Worm (Caenorhabditis elegans) whole organism, L3 larva: ENCODE results near the gene str-20.
A peak's percentile ranks its signal among the peaks of the same experiment; 100 is the strongest.

Experiments used
- R02D3.7 ChIP-seq: fragments of 150-350 bp; optimal IDR thresholded peaks from 2 replicates; lab custom pipeline; 2014; ENCODE audit warnings: missing biosample characterization, missing genetic modification characterization
- ZK546.5 ChIP-seq: sonication (generic microtip); optimal IDR thresholded peaks from 2 replicates; lab custom pipeline; 2017; ENCODE audit warnings: missing biosample characterization, missing genetic modification characterization
- aly-2 ChIP-seq: fragments of 150-350 bp; optimal IDR thresholded peaks from 2 replicates; lab custom pipeline; 2014; ENCODE audit warnings: missing biosample characterization, missing genetic modification characterization
- ama-1 ChIP-seq: fragments of 150-350 bp; optimal IDR thresholded peaks from 2 replicates; lab custom pipeline; 2018
- ceh-16 ChIP-seq: sonication (generic microtip); optimal IDR thresholded peaks from 2 replicates; lab custom pipeline; 2017; ENCODE audit warnings: missing biosample characterization, missing genetic modification characterization
- ceh-28 ChIP-seq: fragments of 150-350 bp; optimal IDR thresholded peaks from 2 replicates; lab custom pipeline; 2014; ENCODE audit warnings: missing biosample characterization, missing genetic modification reagents, missing genetic modification characterization
- ceh-82 ChIP-seq: fragments of 150-350 bp; optimal IDR thresholded peaks from 2 replicates; lab custom pipeline; 2014; ENCODE audit warnings: missing biosample characterization, missing genetic modification characterization
- ceh-9 ChIP-seq: sonication (generic microtip); optimal IDR thresholded peaks from 2 replicates; lab custom pipeline; 2018; ENCODE audit warnings: missing biosample characterization, missing genetic modification characterization
- daf-12 ChIP-seq: fragments of 150-350 bp; optimal IDR thresholded peaks from 2 replicates; lab custom pipeline; 2014; ENCODE audit warnings: missing biosample characterization, missing genetic modification reagents, missing genetic modification characterization
- egl-27 ChIP-seq: sonication (generic microtip); optimal IDR thresholded peaks from 4 replicates; lab custom pipeline; 2017; ENCODE audit warnings: missing biosample characterization, missing genetic modification reagents, missing genetic modification characterization
- egl-5 ChIP-seq: fragments of 150-350 bp; optimal IDR thresholded peaks from 2 replicates; lab custom pipeline; 2017; ENCODE audit warnings: missing biosample characterization, missing genetic modification reagents, missing genetic modification characterization, inconsistent platforms
- elt-1 ChIP-seq: fragments of 150-350 bp; optimal IDR thresholded peaks from 2 replicates; lab custom pipeline; 2014; ENCODE audit warnings: missing biosample characterization, missing genetic modification characterization
- elt-2 ChIP-seq: sonication (generic microtip); optimal IDR thresholded peaks from 2 replicates; lab custom pipeline; 2016; ENCODE audit warnings: missing genetic modification reagents, mild to moderate bottlenecking, missing genetic modification characterization, missing compliant biosample characterization
- elt-3 ChIP-seq, 3 experiments: fragments of 150-350 bp in 1 of 3; sonication (generic microtip) in 2 of 3; optimal IDR thresholded peaks; 2 replicates in 2 of 3; 4 replicates in 1 of 3; lab custom pipeline; 2014 to 2017; ENCODE audit warnings: missing biosample characterization in 3 of 3, missing genetic modification characterization in 3 of 3
- eor-1 ChIP-seq, 2 experiments: fragments of 150-350 bp; optimal IDR thresholded peaks; 2 replicates each; lab custom pipeline; 2014 to 2018; ENCODE audit warnings: missing biosample characterization in 2 of 2, missing genetic modification characterization in 2 of 2
- fkh-10 ChIP-seq: sonication (generic microtip); optimal IDR thresholded peaks from 2 replicates; lab custom pipeline; 2017; ENCODE audit warnings: missing biosample characterization, missing genetic modification reagents, missing genetic modification characterization
- fkh-2 ChIP-seq: fragments of 150-350 bp; optimal IDR thresholded peaks from 2 replicates; lab custom pipeline; 2014; ENCODE audit warnings: missing biosample characterization, missing genetic modification reagents, missing genetic modification characterization
- fos-1 ChIP-seq: fragments of 150-350 bp; optimal IDR thresholded peaks from 2 replicates; lab custom pipeline; 2014; ENCODE audit warnings: missing biosample characterization, missing genetic modification characterization
- hmg-11 ChIP-seq: sonication (generic microtip); optimal IDR thresholded peaks from 2 replicates; lab custom pipeline; 2016; ENCODE audit warnings: missing genetic modification characterization, missing compliant biosample characterization
- jun-1 ChIP-seq: fragments of 150-350 bp; optimal IDR thresholded peaks from 2 replicates; lab custom pipeline; 2014; ENCODE audit warnings: missing biosample characterization, missing genetic modification reagents, missing genetic modification characterization
- lin-15B ChIP-seq: fragments of 150-350 bp; optimal IDR thresholded peaks from 2 replicates; lab custom pipeline; 2014; ENCODE audit warnings: missing biosample characterization, missing genetic modification characterization
- lin-39 ChIP-seq: fragments of 150-350 bp; optimal IDR thresholded peaks from 2 replicates; lab custom pipeline; 2018; ENCODE audit warnings: missing biosample characterization, missing genetic modification reagents, missing genetic modification characterization
- lsy-12 ChIP-seq: sonication (generic microtip); optimal IDR thresholded peaks from 2 replicates; lab custom pipeline; 2016; ENCODE audit warnings: mild to moderate bottlenecking, missing genetic modification characterization, missing compliant biosample characterization
- mdl-1 ChIP-seq: fragments of 150-350 bp; optimal IDR thresholded peaks from 2 replicates; lab custom pipeline; 2014; ENCODE audit warnings: missing biosample characterization, missing genetic modification characterization
- mml-1 ChIP-seq: fragments of 150-350 bp; sonication (generic microtip); optimal IDR thresholded peaks from 3 replicates; lab custom pipeline; 2014; ENCODE audit warnings: missing biosample characterization, missing genetic modification characterization
- nfya-1 ChIP-seq: sonication (generic microtip); optimal IDR thresholded peaks from 2 replicates; lab custom pipeline; 2017; ENCODE audit warnings: missing genetic modification characterization, mild to moderate bottlenecking, missing compliant biosample characterization, antibody characterized with exemption, moderate library complexity; ENCODE audit not compliant: insufficient read depth
- nhr-11 ChIP-seq: fragments of 150-350 bp; optimal IDR thresholded peaks from 2 replicates; lab custom pipeline; 2014; ENCODE audit warnings: missing biosample characterization, missing genetic modification characterization
- nhr-12 ChIP-seq: fragments of 150-350 bp; optimal IDR thresholded peaks from 2 replicates; lab custom pipeline; 2014; ENCODE audit warnings: missing biosample characterization, missing genetic modification characterization
- nhr-23 ChIP-seq: fragments of 150-350 bp; optimal IDR thresholded peaks from 2 replicates; lab custom pipeline; 2014; ENCODE audit warnings: missing biosample characterization, missing genetic modification reagents, missing genetic modification characterization
- nhr-237 ChIP-seq: fragments of 150-350 bp; optimal IDR thresholded peaks from 2 replicates; lab custom pipeline; 2014; ENCODE audit warnings: missing biosample characterization, missing genetic modification characterization
- nhr-25 ChIP-seq: sonication (generic microtip); optimal IDR thresholded peaks from 2 replicates; lab custom pipeline; 2017; ENCODE audit warnings: missing biosample characterization, missing genetic modification characterization
- nhr-28 ChIP-seq: fragments of 150-350 bp; optimal IDR thresholded peaks from 2 replicates; lab custom pipeline; 2014; ENCODE audit warnings: missing biosample characterization, missing genetic modification characterization
- nhr-43 ChIP-seq: sonication (generic microtip); optimal IDR thresholded peaks from 2 replicates; lab custom pipeline; 2016; ENCODE audit warnings: mild to moderate bottlenecking, missing genetic modification characterization, missing compliant biosample characterization; ENCODE audit not compliant: poor library complexity, severe bottlenecking
- nhr-67 ChIP-seq: fragments of 150-350 bp; optimal IDR thresholded peaks from 2 replicates; lab custom pipeline; 2014; ENCODE audit warnings: missing biosample characterization, missing genetic modification characterization
- nhr-76 ChIP-seq: fragments of 150-350 bp; sonication (generic microtip); optimal IDR thresholded peaks from 5 replicates; lab custom pipeline; 2014; ENCODE audit warnings: missing biosample characterization, missing genetic modification characterization
- nhr-77 ChIP-seq: fragments of 150-350 bp; optimal IDR thresholded peaks from 2 replicates; lab custom pipeline; 2014; ENCODE audit warnings: missing biosample characterization, missing genetic modification characterization
- pha-4 ChIP-seq: fragments of 150-350 bp; optimal IDR thresholded peaks from 2 replicates; lab custom pipeline; 2014; ENCODE audit warnings: missing biosample characterization, missing genetic modification reagents, missing genetic modification characterization
- pqm-1 ChIP-seq: fragments of 150-350 bp; optimal IDR thresholded peaks from 2 replicates; lab custom pipeline; 2017; ENCODE audit warnings: missing biosample characterization, missing genetic modification characterization, inconsistent platforms
- sea-2 ChIP-seq: fragments of 150-350 bp; sonication (generic microtip); optimal IDR thresholded peaks from 4 replicates; lab custom pipeline; 2014; ENCODE audit warnings: missing biosample characterization, missing genetic modification reagents, missing genetic modification characterization
- skn-1 ChIP-seq: fragments of 150-350 bp; optimal IDR thresholded peaks from 2 replicates; lab custom pipeline; 2014; ENCODE audit warnings: missing biosample characterization, missing genetic modification characterization
- snpc-4 ChIP-seq: fragments of 150-350 bp; optimal IDR thresholded peaks from 2 replicates; lab custom pipeline; 2014; ENCODE audit warnings: missing biosample characterization, missing genetic modification characterization
- tbx-2 ChIP-seq: sonication (generic microtip); optimal IDR thresholded peaks from 2 replicates; lab custom pipeline; 2016; ENCODE audit warnings: mild to moderate bottlenecking, missing genetic modification characterization, missing compliant biosample characterization
- unc-39 ChIP-seq: sonication (generic microtip); optimal IDR thresholded peaks from 4 replicates; lab custom pipeline; 2017; ENCODE audit warnings: missing biosample characterization, missing genetic modification characterization
- unc-62 ChIP-seq: fragments of 150-350 bp; sonication (generic microtip); optimal IDR thresholded peaks from 4 replicates; lab custom pipeline; 2014; ENCODE audit warnings: missing biosample characterization, missing genetic modification reagents, missing genetic modification characterization
- zag-1 ChIP-seq: fragments of 150-350 bp; optimal IDR thresholded peaks from 2 replicates; lab custom pipeline; 2014; ENCODE audit warnings: missing biosample characterization, missing genetic modification characterization
- ztf-11 ChIP-seq: fragments of 150-350 bp; optimal IDR thresholded peaks from 2 replicates; lab custom pipeline; 2014; ENCODE audit warnings: missing biosample characterization, missing genetic modification characterization
- ztf-4 ChIP-seq: fragments of 150-350 bp; optimal IDR thresholded peaks from 2 replicates; lab custom pipeline; 2014; ENCODE audit warnings: missing biosample characterization, missing genetic modification characterization

The str-20 gene

ce11 chrV:719731-720130 lies 36.5 kb upstream of the str-20 start, which contains the start of gene srbc-40:
TSS of gene srbc-40 (minus strand) at chrV:719831.
- TF ChIP-seq ztf-4 (tag; lab: Kevin White, UChicago) (no peak), nhr-43 (no peak), aly-2 (no peak), tbx-2 (tag; lab: Kevin White, UChicago) (no peak), egl-27 (tag; lab: Kevin White, UChicago) (no peak), nhr-23 (tag; lab: Kevin White, UChicago) (no peak), mdl-1 (tag; lab: Kevin White, UChicago) (no peak)

ce11 chrV:722889-723288 lies 33.4 kb upstream of the str-20 start:
- TF ChIP-seq nhr-28 (tag; lab: Kevin White, UChicago) (no peak), R02D3.7 (tag; lab: Kevin White, UChicago) (no peak), fkh-2 (tag; lab: Kevin White, UChicago) (no peak), fos-1 (no peak), zag-1 (tag; lab: Kevin White, UChicago) (no peak), elt-2 (tag; lab: Kevin White, UChicago) (no peak), ceh-82 (tag; lab: Kevin White, UChicago) (no peak), nhr-43 (no peak), pha-4 (tag; lab: Kevin White, UChicago) (no peak), nhr-23 (tag; lab: Kevin White, UChicago) (no peak)

- TF ChIP-seq nhr-43 (peak; percentile 97), nhr-77 (tag; lab: Kevin White, UChicago) (peak; percentile 51), nhr-237 (tag; lab: Kevin White, UChicago) (no peak), nhr-67 (tag; lab: Kevin White, UChicago) (peak; percentile 14), lsy-12 (tag; lab: Kevin White, UChicago) (peak; percentile 49), elt-2 (tag; lab: Kevin White, UChicago) (peak; percentile 76), mml-1 (tag; lab: Kevin White, UChicago) (no peak), skn-1 (tag; lab: Kevin White, UChicago) (peak; percentile 94), elt-3 (tag; optimal IDR thresholded peaks at IDR 0.05; lab: Kevin White, UChicago) (peak in 1 of 3 experiments; percentile 4), pha-4 (tag; lab: Kevin White, UChicago) (peak; percentile 55), aly-2 (peak; percentile 93), nhr-12 (tag; lab: Kevin White, UChicago) (no peak), fkh-2 (tag; lab: Kevin White, UChicago) (no peak), ama-1 (lab: Kevin White, UChicago) (peak; percentile 99), zag-1 (tag; lab: Kevin White, UChicago) (no peak), lin-39 (tag; lab: Kevin White, UChicago) (peak; percentile 37), nhr-23 (tag; lab: Kevin White, UChicago) (peak; percentile 78), ztf-11 (tag; lab: Kevin White, UChicago) (no peak), nhr-11 (tag; lab: Kevin White, UChicago) (peak; percentile 2), nhr-25 (tag; lab: Kevin White, UChicago) (peak; percentile 3), mdl-1 (tag; lab: Kevin White, UChicago) (no peak), fkh-10 (GFP tag; lab: Kevin White, UChicago) (no peak), hmg-11 (tag; lab: Kevin White, UChicago) (no peak), egl-5 (tag; lab: Kevin White, UChicago) (no peak), fos-1 (no peak), nhr-28 (tag; lab: Kevin White, UChicago) (peak; percentile 36), nhr-76 (peak; percentile 43), ceh-9 (tag; lab: Kevin White, UChicago) (no peak), unc-39 (tag; lab: Kevin White, UChicago) (no peak), tbx-2 (tag; lab: Kevin White, UChicago) (peak; percentile 85), snpc-4 (tag; lab: Kevin White, UChicago) (no peak), ztf-4 (tag; lab: Kevin White, UChicago) (peak; percentile 66), nfya-1 (peak; percentile 68), ceh-28 (tag; lab: Kevin White, UChicago) (no peak), lin-15B (no peak), jun-1 (tag; lab: Kevin White, UChicago) (peak; percentile 59), unc-62 (GFP tag; lab: Kevin White, UChicago) (no peak), daf-12 (no peak), egl-27 (tag; lab: Kevin White, UChicago) (no peak), ZK546.5 (tag; lab: Kevin White, UChicago) (no peak), ceh-16 (tag; lab: Kevin White, UChicago) (no peak), pqm-1 (tag; lab: Kevin White, UChicago) (peak; percentile 94), eor-1 (tag; optimal IDR thresholded peaks at IDR 0.05; lab: Kevin White, UChicago) (no peak), elt-1 (tag; lab: Kevin White, UChicago) (no peak), ceh-82 (tag; lab: Kevin White, UChicago) (no peak), sea-2 (GFP tag; lab: Kevin White, UChicago) (no peak), R02D3.7 (tag; lab: Kevin White, UChicago) (peak; percentile 24)
- TF ChIP-seq, all 47 proteins: peak for 22
Measured at ce11 chrV:723895-724352, 32.3 kb upstream of the str-20 start, which contains the start of gene fbxb-72. TSS of gene fbxb-72 (minus strand) at chrV:723952.
